Fruit fly (Drosophila melanogaster) whole organism, embryonic: Measurements from ENCODE around the gene sol.

Experiments used
- CG12942 ChIP-seq: fragments of 200-800 bp; sonication (Bioruptor generic); optimal IDR thresholded peaks from 3 replicates; lab custom pipeline; 2016; ENCODE audit warnings: missing biosample characterization, missing genetic modification characterization
- Chrac-16 ChIP-seq: fragments of 200-800 bp; sonication (Bioruptor generic); optimal IDR thresholded peaks from 3 replicates; lab custom pipeline; 2016; ENCODE audit warnings: missing biosample characterization, missing genetic modification characterization
- Hr39 ChIP-seq: fragments of >200 bp; optimal IDR thresholded peaks from 2 replicates; lab custom pipeline; 2017
- Hr51 ChIP-seq, 2 experiments: fragments of 200-800 bp; sonication (Bioruptor generic); optimal IDR thresholded peaks; 2 replicates in 1 of 2; 3 replicates in 1 of 2; lab custom pipeline; 2016 to 2018; ENCODE audit warnings: missing biosample characterization in 2 of 2, missing genetic modification characterization in 2 of 2, mild to moderate bottlenecking in 1 of 2, moderate library complexity in 1 of 2
- NC2β ChIP-seq: fragments of 200-800 bp; sonication (Bioruptor generic); optimal IDR thresholded peaks from 2 replicates; lab custom pipeline; 2016; ENCODE audit warnings: missing biosample characterization, missing genetic modification characterization
- chm ChIP-seq: fragments of 200-800 bp; sonication (Bioruptor generic); IDR thresholded peaks from 2 replicates; pipeline ENCODE4 v1.3.6; 2022; ENCODE audit warnings: missing biosample characterization, missing genetic modification characterization
- nerfin-1 ChIP-seq: fragments of 200-800 bp; sonication (Bioruptor generic); optimal IDR thresholded peaks from 3 replicates; lab custom pipeline; 2019; ENCODE audit warnings: missing biosample characterization, mild to moderate bottlenecking, missing genetic modification characterization, moderate library complexity
- odd ChIP-seq: fragments of 200-800 bp; sonication (Bioruptor generic); optimal IDR thresholded peaks from 2 replicates; lab custom pipeline; 2017; ENCODE audit warnings: missing biosample characterization, mild to moderate bottlenecking, missing genetic modification characterization
- seq ChIP-seq: fragments of 200-800 bp; sonication (Bioruptor generic); IDR thresholded peaks from 2 replicates; pipeline ENCODE4 v1.3.6; 2022; ENCODE audit warnings: missing biosample characterization, missing genetic modification characterization
- slou ChIP-seq: fragments of 200-800 bp; sonication (Bioruptor generic); optimal IDR thresholded peaks from 3 replicates; lab custom pipeline; 2016; ENCODE audit warnings: missing biosample characterization, missing genetic modification characterization
- slp2 ChIP-seq: fragments of 200-800 bp; sonication (Bioruptor generic); optimal IDR thresholded peaks from 2 replicates; lab custom pipeline; 2016; ENCODE audit warnings: missing biosample characterization, missing genetic modification characterization
- trem ChIP-seq: fragments of 200-800 bp; optimal IDR thresholded peaks from 3 replicates; lab custom pipeline; 2019; ENCODE audit warnings: missing biosample characterization, mild to moderate bottlenecking, missing genetic modification characterization, moderate library complexity

- TF ChIP-seq Hr39 (lab: Kevin White, UChicago) (no peak), seq (GFP tag; lab: Robert Waterston, UW) (no peak), NC2β (GFP tag; lab: Kevin White, UChicago) (no peak), trem (tag; lab: Kevin White, UChicago) (no peak), Chrac-16 (GFP tag; lab: Kevin White, UChicago) (no peak), odd (GFP tag; lab: Kevin White, UChicago) (no peak), slp2 (GFP tag; lab: Kevin White, UChicago) (no peak), slou (GFP tag; lab: Kevin White, UChicago) (no peak), Hr51 (GFP tag; optimal IDR thresholded peaks at IDR 0.05; lab: Kevin White, UChicago) (no peak), nerfin-1 (no peak), CG12942 (no peak), chm (GFP tag; lab: Robert Waterston, UW) (no peak)
These were observed 28.3 kb downstream of the sol start for dm6 chrX:21378344-21378882.
